Worm (Caenorhabditis elegans): Measurements from ENCODE around the gene cit-1.1.

Gene cit-1.1

DNA sequence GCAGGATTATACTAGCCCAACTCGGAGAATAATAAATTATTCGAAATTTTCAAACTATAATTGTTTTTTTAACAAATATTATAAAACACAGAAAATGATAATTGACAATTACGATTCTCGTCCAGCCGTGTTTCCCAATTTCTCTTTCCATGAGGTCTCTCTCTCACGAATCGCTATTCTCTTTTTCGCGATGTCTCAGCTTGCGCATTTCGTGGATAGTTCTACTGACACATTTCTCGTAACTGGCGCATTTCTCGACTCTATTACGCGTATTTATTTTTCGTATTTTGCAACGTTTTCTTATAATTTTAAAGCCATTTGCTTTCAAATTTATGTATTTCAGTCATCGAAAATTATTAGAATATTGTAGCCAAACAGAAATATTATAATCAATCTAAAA, 34.2 kb upstream of the cit-1.1 start:
- TF ChIP-seq nhr-237 (tag; optimal IDR thresholded peaks at IDR 0.05): peak; percentile 71
- peak; percentile 65 for TF ChIP-seq ama-1 (optimal IDR thresholded peaks at IDR 0.05)
- TF ChIP-seq nhr-77 (tag; optimal IDR thresholded peaks at IDR 0.05): peak; percentile 89
- TF ChIP-seq unc-39 (tag; optimal IDR thresholded peaks at IDR 0.05): peak; percentile 68
- no peak for TF ChIP-seq nhr-23 (tag; optimal IDR thresholded peaks at IDR 0.05)
- TF ChIP-seq lin-39 (tag; optimal IDR thresholded peaks at IDR 0.05): peak; percentile 98
- TF ChIP-seq nhr-25 (tag; optimal IDR thresholded peaks at IDR 0.05): peak; percentile 99
- peak; percentile 81 for TF ChIP-seq ZK546.5 (tag; optimal IDR thresholded peaks at IDR 0.05)
- no peak for TF ChIP-seq aly-2 (tag; optimal IDR thresholded peaks at IDR 0.05)
- no peak for TF ChIP-seq unc-62 (GFP tag; optimal IDR thresholded peaks at IDR 0.05)
- TF ChIP-seq peb-1 (tag; optimal IDR thresholded peaks at IDR 0.05): no peak
- peak; percentile 98 for TF ChIP-seq F13H6.1 (tag; optimal IDR thresholded peaks at IDR 0.05)
- TF ChIP-seq ztf-1 (GFP tag; conservative IDR thresholded peaks at IDR 0.05): no peak
- TF ChIP-seq sma-9 (GFP tag; optimal IDR thresholded peaks at IDR 0.05): peak; percentile 95
- TF ChIP-seq sma-9 (tag; optimal IDR thresholded peaks at IDR 0.05): no peak
- peak; percentile 84 for TF ChIP-seq skn-1 (tag; optimal IDR thresholded peaks at IDR 0.05)
- TF ChIP-seq alr-1 (tag; optimal IDR thresholded peaks at IDR 0.05): no peak
- TF ChIP-seq nhr-11 (tag; optimal IDR thresholded peaks at IDR 0.05): peak; percentile 86
- TF ChIP-seq elt-1 (tag; optimal IDR thresholded peaks at IDR 0.05): no peak
- peak; percentile 93 for TF ChIP-seq egl-27 (tag; optimal IDR thresholded peaks at IDR 0.05)
- TF ChIP-seq R02D3.7 (tag; optimal IDR thresholded peaks at IDR 0.05): peak; percentile 62
- TF ChIP-seq dmd-4 (tag; optimal IDR thresholded peaks at IDR 0.05): no peak
- TF ChIP-seq nhr-129 (tag; optimal IDR thresholded peaks at IDR 0.05): peak; percentile 100
- peak; percentile 98 for TF ChIP-seq lin-13 (GFP tag; optimal IDR thresholded peaks at IDR 0.05)
- TF ChIP-seq elt-3 (tag; optimal IDR thresholded peaks at IDR 0.05): no peak
- peak; percentile 92 to 98 for TF ChIP-seq lsy-2 (tag; optimal IDR thresholded peaks at IDR 0.05)
- TF ChIP-seq ztf-11 (tag; optimal IDR thresholded peaks at IDR 0.05): peak; percentile 66
- peak in 1 of 2 experiments; percentile 90 for TF ChIP-seq mdl-1 (tag; optimal IDR thresholded peaks at IDR 0.05)
- TF ChIP-seq crh-2 (tag; optimal IDR thresholded peaks at IDR 0.05): peak; percentile 99
- TF ChIP-seq unc-55 (GFP tag; optimal IDR thresholded peaks at IDR 0.05): peak; percentile 100
- no peak for TF ChIP-seq ceh-16 (tag; optimal IDR thresholded peaks at IDR 0.05)
- peak; percentile 95 for TF ChIP-seq Y55F3AM.14 (GFP tag; optimal IDR thresholded peaks at IDR 0.05)
- peak; percentile 97 for TF ChIP-seq ztf-4 (tag; optimal IDR thresholded peaks at IDR 0.05)
- TF ChIP-seq mbf-1 (tag; optimal IDR thresholded peaks at IDR 0.05): no peak
- TF ChIP-seq blmp-1 (tag; optimal IDR thresholded peaks at IDR 0.05; ENCODE audit: insufficient read depth): peak; percentile 65
- TF ChIP-seq sem-4 (tag; optimal IDR thresholded peaks at IDR 0.05): peak; percentile 96
- TF ChIP-seq ceh-82 (tag; optimal IDR thresholded peaks at IDR 0.05): peak; percentile 96
- peak; percentile 93 for TF ChIP-seq mab-5 (tag; optimal IDR thresholded peaks at IDR 0.05)
- peak; percentile 99 for TF ChIP-seq C34F6.9 (tag; optimal IDR thresholded peaks at IDR 0.05)
- TF ChIP-seq nhr-21 (tag; optimal IDR thresholded peaks at IDR 0.05): peak; percentile 93
- peak; percentile 81 for TF ChIP-seq nhr-10 (tag; optimal IDR thresholded peaks at IDR 0.05)
- peak; percentile 99 for TF ChIP-seq sma-3 (GFP tag; optimal IDR thresholded peaks at IDR 0.05)
- peak; percentile 99 for TF ChIP-seq fos-1 (tag; optimal IDR thresholded peaks at IDR 0.05)
- peak; percentile 95 for TF ChIP-seq lin-11 (tag; optimal IDR thresholded peaks at IDR 0.05)
- TF ChIP-seq nhr-12 (tag; optimal IDR thresholded peaks at IDR 0.05): peak; percentile 28
- TF ChIP-seq nhr-6 (tag; optimal IDR thresholded peaks at IDR 0.05): peak; percentile 98
- TF ChIP-seq zag-1 (tag; optimal IDR thresholded peaks at IDR 0.05): peak; percentile 99
- TF ChIP-seq gmeb-1 (tag; optimal IDR thresholded peaks at IDR 0.05): peak; percentile 92
- peak; percentile 85 for TF ChIP-seq snpc-4 (tag; optimal IDR thresholded peaks at IDR 0.05)

All from whole organism, L2 larva.